Fruit fly (Drosophila melanogaster) whole organism, embryonic: ENCODE results near the gene mgr.

Experiments
- Aef1 ChIP-seq: fragments of 200-800 bp; sonication (Bioruptor generic); IDR thresholded peaks from 3 replicates; pipeline ENCODE4 v1.3.6; 2022; ENCODE audit warnings: missing biosample characterization, missing genetic modification characterization
- CG10267 ChIP-seq: fragments of 200-800 bp; sonication (Bioruptor generic); optimal IDR thresholded peaks from 2 replicates; lab custom pipeline; 2018; ENCODE audit warnings: missing biosample characterization, mild to moderate bottlenecking, missing genetic modification characterization, moderate library complexity
- CG10274 ChIP-seq: fragments of 200-800 bp; sonication (Bioruptor generic); optimal IDR thresholded peaks from 3 replicates; lab custom pipeline; 2017; ENCODE audit warnings: missing biosample characterization, mild to moderate bottlenecking, missing genetic modification characterization
- CG10431 ChIP-seq: fragments of 200-800 bp; sonication (Bioruptor generic); optimal IDR thresholded peaks from 3 replicates; lab custom pipeline; 2018; ENCODE audit warnings: missing biosample characterization, mild to moderate bottlenecking, missing genetic modification characterization
- CG10462 ChIP-seq: fragments of 200-800 bp; sonication (Bioruptor generic); optimal IDR thresholded peaks from 2 replicates; lab custom pipeline; 2016; ENCODE audit warnings: missing biosample characterization, missing genetic modification characterization
- CG10959 ChIP-seq: fragments of 200-800 bp; sonication (Bioruptor generic); IDR thresholded peaks from 2 replicates; pipeline ENCODE4 v1.3.6; 2022; ENCODE audit warnings: missing biosample characterization, missing genetic modification characterization
- CG11504 ChIP-seq: fragments of 200-800 bp; sonication (Bioruptor generic); optimal IDR thresholded peaks from 3 replicates; lab custom pipeline; 2019; ENCODE audit warnings: missing biosample characterization, mild to moderate bottlenecking, missing genetic modification characterization, moderate library complexity
- CG11696 ChIP-seq: fragments of 200-800 bp; sonication (Bioruptor generic); IDR thresholded peaks from 2 replicates; pipeline ENCODE4 v1.3.6; 2022; ENCODE audit warnings: missing biosample characterization, missing genetic modification characterization
- CG12071 ChIP-seq: fragments of 200-800 bp; sonication (Bioruptor generic); optimal IDR thresholded peaks from 3 replicates; lab custom pipeline; 2018; ENCODE audit warnings: missing biosample characterization, mild to moderate bottlenecking, missing genetic modification characterization
- CG13894 ChIP-seq: fragments of 200-800 bp; sonication (Bioruptor generic); optimal IDR thresholded peaks from 3 replicates; lab custom pipeline; 2018; ENCODE audit warnings: missing biosample characterization, mild to moderate bottlenecking, missing genetic modification characterization, moderate library complexity
- CG15269 ChIP-seq: fragments of 200-800 bp; sonication (Bioruptor generic); optimal IDR thresholded peaks from 2 replicates; lab custom pipeline; 2018; ENCODE audit warnings: missing biosample characterization, mild to moderate bottlenecking, missing genetic modification characterization, moderate library complexity
- CG15514 ChIP-seq: fragments of 200-800 bp; sonication (Bioruptor generic); optimal IDR thresholded peaks from 3 replicates; lab custom pipeline; 2017; ENCODE audit warnings: missing biosample characterization, missing genetic modification characterization, mild to moderate bottlenecking, moderate library complexity, missing genetic modification reagents
- CG31224 ChIP-seq: fragments of 200-800 bp; sonication (Bioruptor generic); IDR thresholded peaks from 2 replicates; pipeline ENCODE4 v1.3.6; 2022; ENCODE audit warnings: missing biosample characterization, missing genetic modification characterization
- CG31388 ChIP-seq: fragments of 200-800 bp; sonication (Bioruptor generic); optimal IDR thresholded peaks from 2 replicates; lab custom pipeline; 2016; ENCODE audit warnings: missing biosample characterization, missing genetic modification characterization
- CG6254 ChIP-seq: fragments of 200-800 bp; sonication (Bioruptor generic); optimal IDR thresholded peaks from 3 replicates; lab custom pipeline; 2017; ENCODE audit warnings: mild to moderate bottlenecking, missing biosample characterization, missing genetic modification reagents, missing genetic modification characterization
- CG6683 ChIP-seq: fragments of 200-800 bp; sonication (Bioruptor generic); optimal IDR thresholded peaks from 2 replicates; lab custom pipeline; 2017; ENCODE audit warnings: missing biosample characterization, mild to moderate bottlenecking, missing genetic modification characterization, missing genetic modification reagents
- CG8388 ChIP-seq: fragments of 200-800 bp; sonication (Bioruptor generic); optimal IDR thresholded peaks from 2 replicates; lab custom pipeline; 2019; ENCODE audit warnings: missing biosample characterization, mild to moderate bottlenecking, missing genetic modification characterization, moderate library complexity
- CG9727 ChIP-seq: fragments of 200-800 bp; sonication (Bioruptor generic); optimal IDR thresholded peaks from 3 replicates; lab custom pipeline; 2017; ENCODE audit warnings: missing biosample characterization, mild to moderate bottlenecking, missing genetic modification characterization
- D ChIP-seq, 2 experiments: fragments of 200-800 bp in 1 of 2; fragments of >200 bp in 1 of 2; sonication (Bioruptor generic) in 1 of 2; optimal IDR thresholded peaks; 2 replicates in 1 of 2; 3 replicates in 1 of 2; lab custom pipeline; 2017; ENCODE audit warnings: mild to moderate bottlenecking in 1 of 2, missing biosample characterization in 1 of 2, missing genetic modification characterization in 1 of 2, missing genetic modification reagents in 1 of 2
- Deaf1 ChIP-seq: fragments of 200-800 bp; optimal IDR thresholded peaks from 3 replicates; lab custom pipeline; 2019; ENCODE audit warnings: missing biosample characterization, mild to moderate bottlenecking, missing genetic modification characterization, moderate library complexity
- Dek ChIP-seq: fragments of 200-800 bp; sonication (Bioruptor generic); optimal IDR thresholded peaks from 3 replicates; lab custom pipeline; 2019; ENCODE audit warnings: missing biosample characterization, mild to moderate bottlenecking, missing genetic modification characterization, moderate library complexity
- Dref ChIP-seq: fragments of 200-800 bp; sonication (Bioruptor generic); IDR thresholded peaks from 2 replicates; pipeline ENCODE4 v1.3.6; 2022; ENCODE audit warnings: missing biosample characterization, missing genetic modification characterization
- Fer1 ChIP-seq: fragments of 200-800 bp; sonication (Bioruptor generic); optimal IDR thresholded peaks from 2 replicates; lab custom pipeline; 2017; ENCODE audit warnings: missing biosample characterization, mild to moderate bottlenecking, missing genetic modification characterization
- Gsc ChIP-seq: fragments of 200-800 bp; sonication (Bioruptor generic); IDR thresholded peaks from 2 replicates; pipeline ENCODE4 v1.3.6; 2022; ENCODE audit warnings: missing biosample characterization, missing genetic modification characterization
- Nf-YC ChIP-seq: fragments of 200-800 bp; optimal IDR thresholded peaks from 3 replicates; lab custom pipeline; 2019; ENCODE audit warnings: missing biosample characterization, mild to moderate bottlenecking, missing genetic modification characterization, moderate library complexity
- NfI ChIP-seq: fragments of 200-800 bp; sonication (Bioruptor generic); optimal IDR thresholded peaks from 3 replicates; lab custom pipeline; 2018; ENCODE audit warnings: missing biosample characterization, mild to moderate bottlenecking, missing genetic modification characterization, moderate library complexity
- Ptx1 ChIP-seq: fragments of 200-800 bp; sonication (Bioruptor generic); IDR thresholded peaks from 2 replicates; pipeline ENCODE4 v1.3.6; 2022; ENCODE audit warnings: missing biosample characterization, missing genetic modification characterization
- Rfx ChIP-seq: fragments of 200-800 bp; sonication (Bioruptor generic); IDR thresholded peaks from 2 replicates; pipeline ENCODE4 v1.3.6; 2022; ENCODE audit warnings: missing biosample characterization, missing genetic modification characterization
- Taf1 ChIP-seq: fragments of 200-800 bp; sonication (Bioruptor generic); IDR thresholded peaks from 2 replicates; pipeline ENCODE4 v1.3.6; 2022; ENCODE audit warnings: missing biosample characterization, missing genetic modification characterization
- Xrp1 ChIP-seq: fragments of 200-800 bp; sonication (Bioruptor generic); IDR thresholded peaks from 2 replicates; pipeline ENCODE4 v1.3.6; 2022; ENCODE audit warnings: missing biosample characterization, missing genetic modification characterization
- ab ChIP-seq: fragments of 200-800 bp; sonication (Bioruptor generic); optimal IDR thresholded peaks from 2 replicates; lab custom pipeline; 2016; ENCODE audit warnings: missing biosample characterization, missing genetic modification characterization
- bowl ChIP-seq: fragments of 200-800 bp; sonication (Bioruptor generic); IDR thresholded peaks from 2 replicates; pipeline ENCODE4 v1.3.6; 2022; ENCODE audit warnings: missing biosample characterization, missing genetic modification characterization
- br ChIP-seq: fragments of >200 bp; optimal IDR thresholded peaks from 2 replicates; lab custom pipeline; 2017
- btn ChIP-seq: fragments of 200-800 bp; sonication (Bioruptor generic); optimal IDR thresholded peaks from 2 replicates; lab custom pipeline; 2016; ENCODE audit warnings: missing biosample characterization, missing genetic modification characterization
- crol ChIP-seq: fragments of 200-800 bp; sonication (Bioruptor generic); IDR thresholded peaks from 2 replicates; pipeline ENCODE4 v1.3.6; 2022; ENCODE audit warnings: missing biosample characterization, missing genetic modification characterization
- da ChIP-seq: fragments of 200-800 bp; sonication (Bioruptor generic); optimal IDR thresholded peaks from 2 replicates; lab custom pipeline; 2016; ENCODE audit warnings: missing biosample characterization, missing genetic modification characterization
- esg ChIP-seq: fragments of 200-800 bp; sonication (Bioruptor generic); conservative IDR thresholded peaks from 2 replicates; pipeline ENCODE4 v1.3.6; 2022; ENCODE audit warnings: missing biosample characterization, missing genetic modification characterization
- otp ChIP-seq: fragments of 200-800 bp; sonication (Bioruptor generic); IDR thresholded peaks from 3 replicates; pipeline ENCODE4, ENCODE4 v1.3.6; 2022; ENCODE audit warnings: missing biosample characterization, missing genetic modification characterization
- pfk ChIP-seq: fragments of 200-800 bp; sonication (Bioruptor generic); optimal IDR thresholded peaks from 2 replicates; lab custom pipeline; 2018; ENCODE audit warnings: missing biosample characterization, mild to moderate bottlenecking, missing genetic modification characterization, moderate library complexity
- row ChIP-seq: fragments of 200-800 bp; sonication (Bioruptor generic); IDR thresholded peaks from 3 replicates; pipeline ENCODE4 v1.3.6; 2022; ENCODE audit warnings: missing biosample characterization, missing genetic modification characterization
- sd ChIP-seq: fragments of 200-800 bp; sonication (Bioruptor generic); optimal IDR thresholded peaks from 3 replicates; lab custom pipeline; 2018; ENCODE audit warnings: missing biosample characterization, mild to moderate bottlenecking, missing genetic modification characterization, moderate library complexity
- sima ChIP-seq: fragments of 200-800 bp; sonication (Bioruptor generic); optimal IDR thresholded peaks from 2 replicates; lab custom pipeline; 2016; ENCODE audit warnings: missing biosample characterization, missing genetic modification characterization
- sisA ChIP-seq: fragments of 200-800 bp; sonication (Bioruptor generic); IDR thresholded peaks from 2 replicates; pipeline ENCODE4 v1.3.6; 2022; ENCODE audit warnings: missing biosample characterization, missing genetic modification characterization
- slou ChIP-seq: fragments of 200-800 bp; sonication (Bioruptor generic); optimal IDR thresholded peaks from 3 replicates; lab custom pipeline; 2016; ENCODE audit warnings: missing biosample characterization, missing genetic modification characterization
- sna ChIP-seq: fragments of 200-800 bp; sonication (Bioruptor generic); IDR thresholded peaks from 2 replicates; pipeline ENCODE4 v1.3.6; 2022; ENCODE audit warnings: missing biosample characterization, missing genetic modification characterization; ENCODE audit not compliant: partially characterized antibody
- tin ChIP-seq: fragments of 200-800 bp; sonication (Bioruptor generic); optimal IDR thresholded peaks from 3 replicates; lab custom pipeline; 2016; ENCODE audit warnings: missing biosample characterization, missing genetic modification characterization
- tx ChIP-seq: fragments of 200-800 bp; sonication (Bioruptor generic); optimal IDR thresholded peaks from 2 replicates; lab custom pipeline; 2016; ENCODE audit warnings: missing biosample characterization, missing genetic modification characterization
- vfl ChIP-seq: fragments of 200-800 bp; sonication (Bioruptor generic); optimal IDR thresholded peaks from 2 replicates; lab custom pipeline; 2016; ENCODE audit warnings: missing biosample characterization, missing genetic modification characterization
- zen ChIP-seq: fragments of 200-800 bp; sonication (Bioruptor generic); optimal IDR thresholded peaks from 3 replicates; lab custom pipeline; 2018; ENCODE audit warnings: missing biosample characterization, mild to moderate bottlenecking, missing genetic modification characterization, moderate library complexity

The mgr gene

DNA sequence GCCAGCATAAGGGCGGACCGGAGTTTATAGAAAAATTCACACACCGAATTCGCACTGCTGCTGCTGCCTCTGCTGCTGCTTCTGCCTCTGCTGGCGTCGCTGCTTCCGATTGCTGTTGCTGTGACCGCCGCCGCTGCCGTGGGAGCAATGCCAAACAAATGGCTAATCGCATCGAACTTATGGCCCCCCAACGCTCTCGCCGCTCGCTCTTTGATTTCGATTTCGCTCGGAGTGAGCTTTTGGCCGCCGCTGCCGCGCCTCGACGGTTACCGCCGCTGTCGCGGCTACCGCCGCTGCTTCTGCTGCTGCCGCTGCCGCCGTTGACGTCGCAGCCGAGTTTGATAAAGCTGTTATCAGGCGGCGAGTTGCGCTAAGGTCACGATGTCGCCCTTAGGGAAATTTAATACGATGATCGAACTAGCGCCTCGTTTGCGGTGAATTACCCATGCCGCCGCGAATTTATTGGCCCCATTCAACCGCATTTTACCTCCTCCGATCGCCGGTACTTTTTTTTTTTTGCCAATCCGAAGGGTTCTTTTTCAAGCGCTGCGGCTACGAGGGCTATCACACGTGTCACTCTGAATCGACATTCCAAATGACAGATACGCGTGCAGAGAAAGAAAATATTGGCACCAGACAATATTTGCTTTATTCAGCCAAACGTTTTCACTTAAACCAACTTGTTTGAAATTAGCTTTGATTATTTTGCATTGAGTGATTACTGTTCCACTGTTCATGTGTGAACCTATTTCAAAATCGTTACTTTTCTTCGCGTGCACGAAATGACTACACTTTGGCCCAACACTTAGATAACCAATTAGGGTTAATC, 48.6 kb upstream of the mgr start (continued):
- TF ChIP-seq Aef1 (GFP tag; lab: Robert Waterston, UW) (peak; percentile 86), sisA (peak; percentile 64), CG6254 (no peak), CG8388 (GFP tag; lab: Kevin White, UChicago) (peak; percentile 17), D (optimal IDR thresholded peaks at IDR 0.05; lab: Kevin White, UChicago) (no peak), D (GFP tag; optimal IDR thresholded peaks at IDR 0.05; lab: Kevin White, UChicago) (peak; percentile 24), CG10959 (GFP tag; lab: Robert Waterston, UW) (peak; percentile 47; the same call in 1 of the 2 replicates), Xrp1 (peak; percentile 74), CG10267 (tag; lab: Kevin White, UChicago) (peak; percentile 3), CG10274 (peak; percentile 16), Dref (GFP tag; lab: Robert Waterston, UW) (no peak)

DNA sequence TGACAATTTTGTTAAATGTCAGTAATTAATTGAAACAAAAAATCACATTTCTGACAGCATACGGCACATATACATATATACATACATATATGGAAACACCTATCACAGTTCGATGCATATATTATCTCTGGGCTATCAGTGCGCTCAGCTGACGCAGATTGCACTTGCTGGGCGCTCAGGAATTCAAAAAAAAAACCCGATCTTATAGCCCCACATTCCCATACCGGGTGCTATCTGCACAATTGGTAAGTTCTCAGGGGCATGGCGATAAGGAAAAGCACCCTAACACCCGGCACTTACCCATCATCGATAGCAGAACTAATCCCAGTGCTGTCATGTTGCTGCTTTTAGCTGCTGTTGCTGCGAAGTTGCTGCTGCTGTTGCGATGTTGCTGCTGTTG, 47.6 kb upstream of the mgr start:
- no peak for TF ChIP-seq CG10462 (GFP tag; lab: Kevin White, UChicago)
- TF ChIP-seq br (lab: Kevin White, UChicago): no peak
- TF ChIP-seq pfk: no peak
- no peak for TF ChIP-seq Dek (tag; lab: Kevin White, UChicago)
- no peak for TF ChIP-seq Fer1 (GFP tag; lab: Kevin White, UChicago)
- TF ChIP-seq CG10431 (GFP tag; lab: Kevin White, UChicago): no peak
- peak; percentile 63 for TF ChIP-seq CG11504 (tag; lab: Kevin White, UChicago)
- TF ChIP-seq CG15514 (GFP tag; lab: Kevin White, UChicago): no peak
- TF ChIP-seq Ptx1 (GFP tag; lab: Robert Waterston, UW): peak; percentile 14; the same call in 1 of the 2 replicates
- no peak for TF ChIP-seq tx (GFP tag; lab: Kevin White, UChicago)
- no peak for TF ChIP-seq sna (GFP tag; lab: Robert Waterston, UW)
- TF ChIP-seq CG13894 (tag; lab: Kevin White, UChicago): no peak
- no peak for TF ChIP-seq NfI (GFP tag; lab: Kevin White, UChicago)
- no peak for TF ChIP-seq CG12071 (GFP tag; lab: Kevin White, UChicago)
- TF ChIP-seq CG31388 (GFP tag; lab: Kevin White, UChicago): no peak
- no peak for TF ChIP-seq btn (GFP tag; lab: Kevin White, UChicago)
- TF ChIP-seq vfl (GFP tag; lab: Kevin White, UChicago): no peak
- no peak for TF ChIP-seq crol
- TF ChIP-seq CG15269: no peak
- TF ChIP-seq CG11696 (GFP tag; lab: Robert Waterston, UW): no peak
- peak; percentile 80 for TF ChIP-seq sd (tag; lab: Kevin White, UChicago)
- no peak for TF ChIP-seq CG6683
- TF ChIP-seq row (GFP tag; lab: Robert Waterston, UW): no peak
- no peak for TF ChIP-seq CG9727 (GFP tag; lab: Kevin White, UChicago)
- no peak for TF ChIP-seq tin
- no peak for TF ChIP-seq otp (GFP tag; lab: Robert Waterston, UW)
- no peak for TF ChIP-seq zen (tag; lab: Kevin White, UChicago)
- no peak for TF ChIP-seq slou
- TF ChIP-seq ab (GFP tag; lab: Kevin White, UChicago): no peak
- TF ChIP-seq Taf1 (GFP tag; lab: Robert Waterston, UW): no peak
- no peak for TF ChIP-seq sima
- no peak for TF ChIP-seq Gsc (GFP tag; lab: Robert Waterston, UW)
- TF ChIP-seq Deaf1: no peak
- TF ChIP-seq CG6254: peak; percentile 20
- peak; percentile 94 for TF ChIP-seq CG31224 (GFP tag; lab: Robert Waterston, UW)
- no peak for TF ChIP-seq Dref (GFP tag; lab: Robert Waterston, UW)
- TF ChIP-seq esg (GFP tag; lab: Robert Waterston, UW): no peak
- TF ChIP-seq Rfx (GFP tag; lab: Robert Waterston, UW): no peak
- TF ChIP-seq bowl (GFP tag; lab: Robert Waterston, UW): no peak
- no peak for TF ChIP-seq da (GFP tag; lab: Kevin White, UChicago)
- TF ChIP-seq Nf-YC: no peak
